Worm (Caenorhabditis elegans) whole organism, young adult: ENCODE data around the gene gos-28.

Experiments
- B0261.1 ChIP-seq: sonication (generic microtip); optimal IDR thresholded peaks from 2 replicates; lab custom pipeline; 2016; ENCODE audit warnings: mild to moderate bottlenecking, missing genetic modification characterization, moderate library complexity, missing compliant biosample characterization
- C06A6.2 ChIP-seq: fragments of 200-800 bp; sonication (Bioruptor generic); conservative IDR thresholded peaks from 2 replicates; pipeline ENCODE4 v1.3.6; 2022; ENCODE audit warnings: missing genetic modification characterization, missing compliant biosample characterization
- C17E4.6 ChIP-seq: fragments of 200-800 bp; sonication (Bioruptor generic); IDR thresholded peaks from 2 replicates; pipeline ENCODE4 v1.3.6; 2022; ENCODE audit warnings: missing genetic modification reagents, missing genetic modification characterization, missing compliant biosample characterization
- F39B2.1 ChIP-seq: fragments of 200-800 bp; sonication (Bioruptor generic); IDR thresholded peaks from 2 replicates; pipeline ENCODE4 v1.3.6; 2022; ENCODE audit warnings: missing genetic modification reagents, missing genetic modification characterization, missing compliant biosample characterization
- F52B5.7 ChIP-seq: sonication (generic microtip); optimal IDR thresholded peaks from 2 replicates; lab custom pipeline; 2016; ENCODE audit warnings: mild to moderate bottlenecking, missing genetic modification characterization, missing compliant biosample characterization
- F55B11.4 ChIP-seq: sonication (generic microtip); optimal IDR thresholded peaks from 2 replicates; lab custom pipeline; 2016; ENCODE audit warnings: missing compliant biosample characterization, missing genetic modification characterization, borderline replicate concordance; ENCODE audit not compliant: insufficient read depth
- F57A8.1 ChIP-seq: fragments of 200-800 bp; sonication (Bioruptor generic); optimal IDR thresholded peaks from 2 replicates; lab custom pipeline; 2018; ENCODE audit warnings: mild to moderate bottlenecking, missing genetic modification characterization, moderate library complexity, missing compliant biosample characterization
- K12H6.12 ChIP-seq: fragments of 200-800 bp; sonication (Bioruptor generic); optimal IDR thresholded peaks from 2 replicates; lab custom pipeline; 2018; ENCODE audit warnings: mild to moderate bottlenecking, missing genetic modification characterization, missing compliant biosample characterization
- Y53F4B.3 ChIP-seq: fragments of 200-800 bp; sonication (Bioruptor generic); IDR thresholded peaks from 2 replicates; pipeline ENCODE4 v1.3.6; 2022; ENCODE audit warnings: missing genetic modification reagents, missing genetic modification characterization, missing compliant biosample characterization
- Y53G8AR.9 ChIP-seq: fragments of 200-800 bp; sonication (Bioruptor generic); conservative IDR thresholded peaks from 2 replicates; pipeline ENCODE4 v1.3.6; 2022; ENCODE audit warnings: missing genetic modification reagents, missing genetic modification characterization, missing compliant biosample characterization
- Y56A3A.18 ChIP-seq: fragments of 200-800 bp; sonication (Bioruptor generic); IDR thresholded peaks from 2 replicates; pipeline ENCODE4 v1.3.6; 2022; ENCODE audit warnings: missing genetic modification reagents, missing genetic modification characterization, missing compliant biosample characterization
- Y95B8A.8 ChIP-seq: fragments of 200-800 bp; sonication (Bioruptor generic); IDR thresholded peaks from 2 replicates; pipeline ENCODE4 v1.3.6; 2022; ENCODE audit warnings: missing genetic modification reagents, missing genetic modification characterization, missing compliant biosample characterization
- ama-1 ChIP-seq, 3 experiments: fragments of 150-350 bp in 1 of 3; sonication (generic microtip) in 2 of 3; optimal IDR thresholded peaks; 2 replicates each; lab custom pipeline; 2014 to 2018; ENCODE audit warnings: missing biosample characterization in 2 of 3, missing genetic modification characterization in 2 of 3, missing genetic modification reagents in 2 of 3
- aptf-2 ChIP-seq: fragments of 200-800 bp; sonication (Bioruptor generic); conservative IDR thresholded peaks from 2 replicates; pipeline ENCODE4 v1.3.6; 2022; ENCODE audit warnings: missing genetic modification reagents, missing genetic modification characterization, missing compliant biosample characterization
- aptf-3 ChIP-seq: fragments of 200-800 bp; sonication (Bioruptor generic); IDR thresholded peaks from 2 replicates; pipeline ENCODE4 v1.3.6; 2022; ENCODE audit warnings: missing genetic modification characterization, missing compliant biosample characterization
- attf-3 ChIP-seq: fragments of 200-800 bp; sonication (Bioruptor generic); conservative IDR thresholded peaks from 2 replicates; pipeline ENCODE4 v1.3.6; 2022; ENCODE audit warnings: missing genetic modification reagents, missing genetic modification characterization, missing compliant biosample characterization
- ccch-3 ChIP-seq: fragments of 200-800 bp; sonication (Bioruptor generic); optimal IDR thresholded peaks from 2 replicates; lab custom pipeline; 2018; ENCODE audit warnings: mild to moderate bottlenecking, missing genetic modification characterization, missing compliant biosample characterization
- cebp-1 ChIP-seq, 2 experiments: fragments of 200-800 bp in 1 of 2; sonication (Bioruptor generic) in 1 of 2; sonication (generic microtip) in 1 of 2; IDR thresholded peaks in 1 of 2; optimal IDR thresholded peaks in 1 of 2; 2 replicates each; pipeline versions ENCODE4 v1.3.6 to Lab custom; 2017 to 2022; ENCODE audit warnings: missing compliant biosample characterization in 2 of 2, missing genetic modification characterization in 2 of 2, mild to moderate bottlenecking in 1 of 2, missing genetic modification reagents in 1 of 2, moderate library complexity in 1 of 2
- cebp-2 ChIP-seq: fragments of 200-800 bp; sonication (Bioruptor generic); IDR thresholded peaks from 2 replicates; pipeline ENCODE4 v1.3.6; 2022; ENCODE audit warnings: missing genetic modification characterization, missing compliant biosample characterization
- ceh-58 ChIP-seq: fragments of 200-800 bp; sonication (Bioruptor generic); IDR thresholded peaks from 2 replicates; pipeline ENCODE4 v1.3.6; 2022; ENCODE audit warnings: missing genetic modification characterization, missing compliant biosample characterization
- die-1 ChIP-seq: sonication (generic microtip); optimal IDR thresholded peaks from 2 replicates; lab custom pipeline; 2016; ENCODE audit warnings: missing genotype, mild to moderate bottlenecking, missing genetic modification characterization, missing compliant biosample characterization
- dpff-1 ChIP-seq: sonication (generic microtip); optimal IDR thresholded peaks from 2 replicates; lab custom pipeline; 2017; ENCODE audit warnings: mild to moderate bottlenecking, missing genetic modification characterization, missing compliant biosample characterization
- dpl-1 ChIP-seq: fragments of 150-350 bp; optimal IDR thresholded peaks from 2 replicates; lab custom pipeline; 2014; ENCODE audit warnings: missing biosample characterization, missing genetic modification reagents, missing genetic modification characterization
- egl-18 ChIP-seq: fragments of 200-800 bp; sonication (Bioruptor generic); IDR thresholded peaks from 2 replicates; pipeline ENCODE4 v1.3.6; 2022; ENCODE audit warnings: missing genetic modification reagents, missing genetic modification characterization, missing compliant biosample characterization
- egl-44 ChIP-seq: fragments of 200-800 bp; sonication (Bioruptor generic); IDR thresholded peaks from 2 replicates; pipeline ENCODE4 v1.3.6; 2022; ENCODE audit warnings: missing genetic modification reagents, missing genetic modification characterization, missing compliant biosample characterization
- egrh-3 ChIP-seq: fragments of 200-800 bp; sonication (Bioruptor generic); IDR thresholded peaks from 2 replicates; pipeline ENCODE4 v1.3.6; 2022; ENCODE audit warnings: missing genetic modification reagents, missing genetic modification characterization, missing compliant biosample characterization
- ets-4 ChIP-seq: fragments of 200-800 bp; sonication (Bioruptor generic); optimal IDR thresholded peaks from 2 replicates; lab custom pipeline; 2018; ENCODE audit warnings: mild to moderate bottlenecking, missing genetic modification characterization, missing compliant biosample characterization
- hmg-20 ChIP-seq: fragments of 200-800 bp; sonication (Bioruptor generic); IDR thresholded peaks from 2 replicates; pipeline ENCODE4 v1.3.6; 2022; ENCODE audit warnings: missing genetic modification reagents, missing genetic modification characterization, missing compliant biosample characterization
- lag-1 ChIP-seq: fragments of 200-800 bp; sonication (Bioruptor generic); IDR thresholded peaks from 2 replicates; pipeline ENCODE4 v1.3.6; 2022; ENCODE audit warnings: missing genetic modification reagents, missing genetic modification characterization, missing compliant biosample characterization
- let-526 ChIP-seq: fragments of 200-800 bp; sonication (Bioruptor generic); IDR thresholded peaks from 2 replicates; pipeline ENCODE4 v1.3.6; 2022; ENCODE audit warnings: missing genetic modification reagents, missing genetic modification characterization, missing compliant biosample characterization
- lin-35 ChIP-seq, 3 experiments: fragments of 150-350 bp in 2 of 3; sonication (generic microtip) in 1 of 3; optimal IDR thresholded peaks; 2 replicates each; lab custom pipeline; 2014 to 2018; ENCODE audit warnings: missing biosample characterization in 3 of 3, missing genetic modification characterization in 3 of 3, missing genetic modification reagents in 3 of 3
- lir-1 ChIP-seq: fragments of 200-800 bp; sonication (Bioruptor generic); conservative IDR thresholded peaks from 2 replicates; pipeline ENCODE4 v1.3.6; 2022; ENCODE audit warnings: missing genetic modification reagents, missing genetic modification characterization, missing compliant biosample characterization
- madf-8 ChIP-seq: fragments of 200-800 bp; sonication (Bioruptor generic); conservative IDR thresholded peaks from 2 replicates; pipeline ENCODE4 v1.3.6; 2022; ENCODE audit warnings: missing genetic modification reagents, missing genetic modification characterization, missing compliant biosample characterization
- mcd-1 ChIP-seq: fragments of 200-800 bp; sonication (Bioruptor generic); IDR thresholded peaks from 2 replicates; pipeline ENCODE4 v1.3.6; 2022; ENCODE audit warnings: missing genetic modification reagents, missing genetic modification characterization, missing compliant biosample characterization
- nhr-179 ChIP-seq: sonication (generic microtip); optimal IDR thresholded peaks from 2 replicates; lab custom pipeline; 2016; ENCODE audit warnings: mild to moderate bottlenecking, missing genetic modification characterization, missing compliant biosample characterization
- pha-4 ChIP-seq: fragments of 150-350 bp; sonication (generic microtip); optimal IDR thresholded peaks from 2 replicates; lab custom pipeline; 2014; ENCODE audit warnings: missing biosample characterization, missing genetic modification reagents, missing genetic modification characterization
- rcor-1 ChIP-seq: fragments of 200-800 bp; sonication (Bioruptor generic); IDR thresholded peaks from 2 replicates; pipeline ENCODE4 v1.3.6; 2022; ENCODE audit warnings: missing genetic modification reagents, missing genetic modification characterization, missing compliant biosample characterization
- rpc-1 ChIP-seq, 2 experiments: fragments of 150-350 bp in 1 of 2; sonication (generic microtip) in 1 of 2; optimal IDR thresholded peaks; 2 replicates each; lab custom pipeline; 2014 to 2018; ENCODE audit warnings: missing biosample characterization in 1 of 2, missing genetic modification characterization in 1 of 2, missing genetic modification reagents in 1 of 2, missing genotype in 1 of 2
- snpc-4 ChIP-seq, 5 experiments: fragments of 150-350 bp in 1 of 5; sonication (generic microtip) in 4 of 5; optimal IDR thresholded peaks; 2 replicates each; lab custom pipeline; 2014 to 2018; ENCODE audit warnings: missing genetic modification characterization in 5 of 5, missing biosample characterization in 3 of 5, antibody characterized with exemption in 2 of 5, mild to moderate bottlenecking in 2 of 5, missing compliant biosample characterization in 2 of 5, missing genotype in 2 of 5, moderate library complexity in 2 of 5, missing genetic modification reagents in 1 of 5
- tlf-1 ChIP-seq: fragments of 200-800 bp; sonication (Bioruptor generic); optimal IDR thresholded peaks from 2 replicates; lab custom pipeline; 2018; ENCODE audit warnings: mild to moderate bottlenecking, missing genetic modification characterization, missing compliant biosample characterization
- unc-130 ChIP-seq: sonication (generic microtip); optimal IDR thresholded peaks from 2 replicates; lab custom pipeline; 2016; ENCODE audit warnings: missing genetic modification reagents, missing genetic modification characterization, missing compliant biosample characterization
- xnd-1 ChIP-seq: sonication (generic microtip); optimal IDR thresholded peaks from 2 replicates; lab custom pipeline; 2016; ENCODE audit warnings: missing genotype, missing genetic modification reagents, missing genetic modification characterization, missing compliant biosample characterization
- zim-3 ChIP-seq: sonication (generic microtip); optimal IDR thresholded peaks from 2 replicates; lab custom pipeline; 2017; ENCODE audit warnings: mild to moderate bottlenecking, missing genetic modification characterization, moderate library complexity, missing compliant biosample characterization
- ztf-22 ChIP-seq: fragments of 200-800 bp; sonication (Bioruptor generic); optimal IDR thresholded peaks from 2 replicates; lab custom pipeline; 2018; ENCODE audit warnings: mild to moderate bottlenecking, missing genetic modification characterization, moderate library complexity, missing compliant biosample characterization

Gene gos-28

DNA sequence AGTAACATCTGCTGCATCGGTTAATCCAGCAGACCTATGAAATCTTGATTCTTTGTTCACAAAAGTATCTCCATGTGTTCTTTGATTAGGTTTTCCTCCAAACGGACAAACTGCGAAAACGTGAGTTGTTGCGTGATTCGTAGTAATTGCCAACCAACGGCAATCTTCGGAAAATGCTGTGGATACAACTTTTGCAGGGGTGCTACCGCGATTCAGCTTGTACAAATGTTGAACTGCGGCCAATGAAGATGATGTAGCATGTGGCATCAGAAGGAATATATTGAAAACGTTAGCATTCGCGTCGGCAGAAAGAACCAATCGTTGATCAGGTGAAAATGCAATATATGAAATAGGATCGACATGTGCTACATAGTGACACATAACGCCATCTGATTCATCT lies 17.3 kb downstream of the gos-28 start:
- TF ChIP-seq ets-4 (GFP tag; lab: Kevin White, UChicago) (no peak), dpl-1 (GFP tag; lab: Kevin White, UChicago) (no peak), attf-3 (GFP tag; lab: Robert Waterston, UW) (no peak), F57A8.1 (no peak), Y53F4B.3 (GFP tag; lab: Robert Waterston, UW) (no peak)

DNA sequence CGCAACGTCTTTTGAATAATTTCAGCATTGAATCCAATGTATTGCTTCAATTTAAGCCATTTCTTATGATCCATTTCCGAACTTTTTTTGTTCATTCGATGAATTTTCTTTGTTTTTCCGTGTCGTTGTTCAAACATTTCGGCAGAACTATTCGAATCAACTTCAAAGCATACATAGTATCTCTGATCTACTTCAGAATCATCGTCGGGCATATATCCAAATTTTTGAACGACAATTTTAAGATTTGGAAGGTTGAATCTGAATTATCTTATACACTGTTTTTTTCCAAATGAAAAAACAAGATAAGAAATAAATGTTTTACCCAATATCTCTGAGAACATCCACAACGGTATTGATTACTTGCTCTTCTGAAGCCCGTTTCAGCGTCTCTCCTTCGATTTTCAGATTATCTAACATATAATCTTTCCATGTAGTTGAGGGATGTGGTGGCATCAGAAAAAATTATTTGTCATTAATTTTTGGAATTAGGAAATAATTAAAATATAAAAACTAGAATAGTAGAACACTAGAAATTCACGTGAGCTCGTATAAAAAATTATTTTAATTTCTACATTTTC lies 19.7 kb downstream of the gos-28 start, which contains the start of gene lab-2:
lab-2 (minus strand) TSS at position 453 of the 578 bp plus-strand sequence.
- no peak for TF ChIP-seq K12H6.12
- peak; percentile 40 for TF ChIP-seq dpff-1
- no peak for TF ChIP-seq C17E4.6 (GFP tag; lab: Robert Waterston, UW)
- no peak for TF ChIP-seq B0261.1 (tag; lab: Kevin White, UChicago)
- no peak for TF ChIP-seq rcor-1 (GFP tag; lab: Robert Waterston, UW)
- TF ChIP-seq tlf-1, result no peak
- no peak for TF ChIP-seq rpc-1 (optimal IDR thresholded peaks at IDR 0.05; lab: Kevin White, UChicago)
- no peak for TF ChIP-seq rpc-1 (tag; optimal IDR thresholded peaks at IDR 0.05; lab: Kevin White, UChicago)
- TF ChIP-seq xnd-1 (tag; lab: Kevin White, UChicago), result no peak
- TF ChIP-seq F52B5.7 (tag; lab: Kevin White, UChicago), result peak; percentile 67
- no peak for TF ChIP-seq lir-1
- TF ChIP-seq unc-130 (GFP tag; lab: Kevin White, UChicago), result no peak
- TF ChIP-seq madf-8 (GFP tag; lab: Robert Waterston, UW), result no peak
- TF ChIP-seq lin-35 (GFP tag; optimal IDR thresholded peaks at IDR 0.05; lab: Kevin White, UChicago), result no peak
- no peak for TF ChIP-seq mcd-1 (GFP tag; lab: Robert Waterston, UW)
- no peak for TF ChIP-seq nhr-179 (tag; lab: Kevin White, UChicago)
- no peak for TF ChIP-seq F39B2.1
- TF ChIP-seq ama-1 (optimal IDR thresholded peaks at IDR 0.05; lab: Kevin White, UChicago), result peak; percentile 51
- TF ChIP-seq ama-1 (GFP tag; optimal IDR thresholded peaks at IDR 0.05; lab: Kevin White, UChicago), result no peak
- no peak for TF ChIP-seq hmg-20
- no peak for TF ChIP-seq aptf-2
- TF ChIP-seq F55B11.4, result no peak
- no peak for TF ChIP-seq cebp-1 (GFP tag; IDR thresholded peaks at IDR 0.05; lab: Robert Waterston, UW)
- TF ChIP-seq cebp-1 (tag; optimal IDR thresholded peaks at IDR 0.05; lab: Kevin White, UChicago), result peak; percentile 33
- TF ChIP-seq egl-18, result no peak
- no peak for TF ChIP-seq ceh-58 (GFP tag; lab: Robert Waterston, UW)
- no peak for TF ChIP-seq ccch-3 (GFP tag; lab: Kevin White, UChicago)
- no peak for TF ChIP-seq attf-3 (GFP tag; lab: Robert Waterston, UW)
- TF ChIP-seq egrh-3 (GFP tag; lab: Robert Waterston, UW), result no peak
- no peak for TF ChIP-seq cebp-2 (GFP tag; lab: Robert Waterston, UW)
- peak; percentile 65; the same call in 1 of the 2 replicates for TF ChIP-seq Y56A3A.18 (GFP tag; lab: Robert Waterston, UW)
- peak; percentile 17 for TF ChIP-seq zim-3 (tag; lab: Kevin White, UChicago)
- TF ChIP-seq let-526 (GFP tag; lab: Robert Waterston, UW), result 0 out of 2 replicates have a peak, but pooled peaks have one; percentile 9
- TF ChIP-seq dpl-1 (GFP tag; lab: Kevin White, UChicago), result no peak
- no peak for TF ChIP-seq aptf-3 (GFP tag; lab: Robert Waterston, UW)
- 0 out of 2 replicates have a peak, but pooled peaks have one; percentile 8 for TF ChIP-seq Y95B8A.8 (GFP tag; lab: Robert Waterston, UW)
- no peak for TF ChIP-seq ztf-22 (GFP tag; lab: Kevin White, UChicago)
- no peak for TF ChIP-seq die-1 (tag; lab: Kevin White, UChicago)
- no peak for TF ChIP-seq pha-4
- no peak for TF ChIP-seq snpc-4 (GFP tag; optimal IDR thresholded peaks at IDR 0.05; lab: Kevin White, UChicago)
- no peak for TF ChIP-seq snpc-4 (tag; optimal IDR thresholded peaks at IDR 0.05; lab: Kevin White, UChicago)
- TF ChIP-seq Y53G8AR.9 (GFP tag; lab: Robert Waterston, UW), result peak; percentile 53; the same call in 1 of the 2 replicates
- TF ChIP-seq lag-1, result no peak
- TF ChIP-seq C06A6.2 (GFP tag; lab: Robert Waterston, UW), result 0 out of 2 replicates have a peak, but pooled peaks have one; percentile 10
- TF ChIP-seq egl-44 (GFP tag; lab: Robert Waterston, UW), result no peak
